Worm (Caenorhabditis elegans) whole organism, L4 larva: ENCODE results near the gene Y4C6B.7.

ENCODE experiments used
- F26F4.8 ChIP-seq: fragments of 200-800 bp; sonication (Bioruptor generic); conservative IDR thresholded peaks from 2 replicates; pipeline ENCODE4 v1.3.6; 2022; ENCODE audit warnings: missing genetic modification characterization, missing compliant biosample characterization
- F37D6.2 ChIP-seq: sonication (generic microtip); optimal IDR thresholded peaks from 2 replicates; lab custom pipeline; 2016; ENCODE audit warnings: mild to moderate bottlenecking, missing genetic modification characterization, missing compliant biosample characterization
- R02D3.7 ChIP-seq: fragments of 150-350 bp; sonication (generic microtip); optimal IDR thresholded peaks from 3 replicates; lab custom pipeline; 2014; ENCODE audit warnings: missing biosample characterization, missing genetic modification characterization
- T26A8.4 ChIP-seq: fragments of 200-800 bp; sonication (Bioruptor generic); IDR thresholded peaks from 2 replicates; pipeline ENCODE4 v1.3.6; 2022; ENCODE audit warnings: missing genetic modification characterization, missing compliant biosample characterization
- ZK337.2 ChIP-seq: fragments of 200-800 bp; sonication (Bioruptor generic); IDR thresholded peaks from 2 replicates; pipeline ENCODE4 v1.3.6; 2022; ENCODE audit warnings: missing genetic modification reagents, missing genetic modification characterization, missing compliant biosample characterization
- ZK546.5 ChIP-seq, 2 experiments: sonication (generic microtip); optimal IDR thresholded peaks; 2 replicates each; lab custom pipeline; 2017; ENCODE audit warnings: missing biosample characterization in 2 of 2, missing genetic modification characterization in 2 of 2
- aha-1 ChIP-seq: fragments of 150-350 bp; peaks from one replicate; lab custom pipeline; 2014; ENCODE audit warnings: missing biosample characterization, missing genetic modification characterization
- ama-1 ChIP-seq: fragments of 150-350 bp; optimal IDR thresholded peaks from 2 replicates; lab custom pipeline; 2014; ENCODE audit warnings: inconsistent platforms, mixed read lengths
- ceh-82 ChIP-seq: sonication (generic microtip); optimal IDR thresholded peaks from 2 replicates; lab custom pipeline; 2017; ENCODE audit warnings: missing biosample characterization, missing genetic modification characterization
- ces-1 ChIP-seq: fragments of 150-350 bp; sonication (generic microtip); optimal IDR thresholded peaks from 4 replicates; lab custom pipeline; 2014; ENCODE audit warnings: missing biosample characterization, missing genetic modification reagents, missing genetic modification characterization
- cey-2 ChIP-seq: sonication (generic microtip); optimal IDR thresholded peaks from 3 replicates; lab custom pipeline; 2017; ENCODE audit warnings: missing genetic modification characterization, mild to moderate bottlenecking, missing compliant biosample characterization, antibody characterized with exemption, borderline replicate concordance; ENCODE audit not compliant: insufficient read depth
- daf-12 ChIP-seq: fragments of 150-350 bp; optimal IDR thresholded peaks from 2 replicates; lab custom pipeline; 2014; ENCODE audit warnings: missing biosample characterization, missing genetic modification reagents, missing genetic modification characterization
- daf-19 ChIP-seq: fragments of 200-800 bp; sonication (Bioruptor generic); conservative IDR thresholded peaks from 2 replicates; pipeline ENCODE4 v1.3.6; 2022; ENCODE audit warnings: missing genetic modification characterization, missing compliant biosample characterization
- daf-8 ChIP-seq: fragments of 200-800 bp; sonication (Bioruptor generic); IDR thresholded peaks from 2 replicates; pipeline ENCODE4 v1.3.6; 2022; ENCODE audit warnings: missing genetic modification characterization, missing compliant biosample characterization
- dmd-8 ChIP-seq: fragments of 200-800 bp; sonication (Bioruptor generic); IDR thresholded peaks from 2 replicates; pipeline ENCODE4 v1.3.6; 2022; ENCODE audit warnings: missing genetic modification characterization, missing compliant biosample characterization
- dpl-1 ChIP-seq: fragments of 150-350 bp; optimal IDR thresholded peaks from 2 replicates; lab custom pipeline; 2014; ENCODE audit warnings: missing biosample characterization, missing genetic modification reagents, missing genetic modification characterization
- hlh-11 ChIP-seq: fragments of 200-800 bp; sonication (Bioruptor generic); optimal IDR thresholded peaks from 2 replicates; lab custom pipeline; 2018; ENCODE audit warnings: mild to moderate bottlenecking, missing genetic modification characterization, missing compliant biosample characterization
- lim-7 ChIP-seq: fragments of 200-800 bp; sonication (Bioruptor generic); IDR thresholded peaks from 2 replicates; pipeline ENCODE4 v1.3.6; 2022; ENCODE audit warnings: missing genetic modification characterization, missing compliant biosample characterization
- lin-1 ChIP-seq: fragments of 200-800 bp; sonication (Bioruptor generic); IDR thresholded peaks from 2 replicates; pipeline ENCODE4 v1.3.6; 2022; ENCODE audit warnings: missing genetic modification reagents, missing genetic modification characterization, missing compliant biosample characterization
- lin-15B ChIP-seq: fragments of 150-350 bp; sonication (generic microtip); optimal IDR thresholded peaks from 3 replicates; lab custom pipeline; 2014; ENCODE audit warnings: missing biosample characterization, missing genetic modification characterization
- lin-39 ChIP-seq: fragments of 150-350 bp; optimal IDR thresholded peaks from 2 replicates; lab custom pipeline; 2014; ENCODE audit warnings: missing biosample characterization, missing genetic modification reagents, missing genetic modification characterization
- lir-3 ChIP-seq: sonication (generic microtip); optimal IDR thresholded peaks from 2 replicates; lab custom pipeline; 2016; ENCODE audit warnings: mild to moderate bottlenecking, missing genetic modification characterization, missing compliant biosample characterization
- madf-5 ChIP-seq, 2 experiments: fragments of 200-800 bp; sonication (Bioruptor generic); IDR thresholded peaks; 2 replicates each; pipeline ENCODE4 v1.3.6; 2022; ENCODE audit warnings: missing compliant biosample characterization in 2 of 2, missing genetic modification characterization in 2 of 2
- madf-9 ChIP-seq: fragments of 200-800 bp; sonication (Bioruptor generic); conservative IDR thresholded peaks from 2 replicates; pipeline ENCODE4 v1.3.6; 2022; ENCODE audit warnings: missing genetic modification reagents, missing genetic modification characterization, missing compliant biosample characterization
- mdt-29 ChIP-seq: fragments of 200-800 bp; sonication (Bioruptor generic); IDR thresholded peaks from 2 replicates; pipeline ENCODE4 v1.3.6; 2022; ENCODE audit warnings: missing genetic modification reagents, missing genetic modification characterization, missing compliant biosample characterization
- mes-2 ChIP-seq: sonication (generic microtip); optimal IDR thresholded peaks from 2 replicates; lab custom pipeline; 2016; ENCODE audit warnings: missing genotype, mild to moderate bottlenecking, missing genetic modification characterization, missing compliant biosample characterization; ENCODE audit not compliant: poor library complexity, severe bottlenecking
- nhr-25 ChIP-seq: sonication (generic microtip); optimal IDR thresholded peaks from 2 replicates; lab custom pipeline; 2017; ENCODE audit warnings: missing genetic modification characterization, mild to moderate bottlenecking, missing compliant biosample characterization, antibody characterized with exemption, moderate library complexity, borderline replicate concordance; ENCODE audit not compliant: insufficient read depth
- nhr-28 ChIP-seq: fragments of 150-350 bp; optimal IDR thresholded peaks from 2 replicates; lab custom pipeline; 2014; ENCODE audit warnings: missing biosample characterization, missing genetic modification characterization
- nhr-41 ChIP-seq: fragments of 200-800 bp; sonication (Bioruptor generic); IDR thresholded peaks from 2 replicates; pipeline ENCODE4 v1.3.6; 2022; ENCODE audit warnings: missing genetic modification reagents, missing genetic modification characterization, missing compliant biosample characterization
- nhr-6 ChIP-seq: fragments of 150-350 bp; optimal IDR thresholded peaks from 2 replicates; lab custom pipeline; 2014; ENCODE audit warnings: missing biosample characterization, missing genetic modification characterization
- nhr-76 ChIP-seq: fragments of 150-350 bp; optimal IDR thresholded peaks from 2 replicates; lab custom pipeline; 2014; ENCODE audit warnings: missing biosample characterization, missing genetic modification characterization
- pha-4 ChIP-seq, 2 experiments: fragments of 150-350 bp in 1 of 2; fragments of 200-800 bp in 1 of 2; sonication (Bioruptor generic) in 1 of 2; IDR thresholded peaks in 1 of 2; optimal IDR thresholded peaks in 1 of 2; 2 replicates each; pipeline versions ENCODE4 v1.3.6 to Lab custom; 2014 to 2022; ENCODE audit warnings: missing genetic modification characterization in 2 of 2, missing genetic modification reagents in 2 of 2, missing biosample characterization in 1 of 2, missing compliant biosample characterization in 1 of 2
- php-3 ChIP-seq: fragments of 200-800 bp; sonication (Bioruptor generic); IDR thresholded peaks from 2 replicates; pipeline ENCODE4 v1.3.6; 2022; ENCODE audit warnings: missing genetic modification reagents, missing genetic modification characterization, missing compliant biosample characterization
- snpc-1.2 ChIP-seq: fragments of 200-800 bp; sonication (Bioruptor generic); IDR thresholded peaks from 2 replicates; pipeline ENCODE4 v1.3.6; 2022; ENCODE audit warnings: missing genetic modification reagents, missing genetic modification characterization, missing compliant biosample characterization
- spr-3 ChIP-seq: fragments of 200-800 bp; sonication (Bioruptor generic); optimal IDR thresholded peaks from 2 replicates; lab custom pipeline; 2018; ENCODE audit warnings: mild to moderate bottlenecking, missing genetic modification characterization, missing compliant biosample characterization
- tra-1 ChIP-seq: fragments of 200-800 bp; sonication (Bioruptor generic); IDR thresholded peaks from 2 replicates; pipeline ENCODE4 v1.3.6; 2022; ENCODE audit warnings: missing genetic modification reagents, missing genetic modification characterization, missing compliant biosample characterization
- unc-130 ChIP-seq: sonication (generic microtip); optimal IDR thresholded peaks from 2 replicates; lab custom pipeline; 2016; ENCODE audit warnings: missing genetic modification reagents, missing genetic modification characterization, missing compliant biosample characterization
- unc-39 ChIP-seq: sonication (generic microtip); optimal IDR thresholded peaks from 2 replicates; lab custom pipeline; 2017; ENCODE audit warnings: missing biosample characterization, missing genetic modification characterization
- unc-62 ChIP-seq, 3 experiments: fragments of 150-350 bp in 1 of 3; sonication (generic microtip); optimal IDR thresholded peaks in 2 of 3; peaks in 1 of 3; 1 replicate in 1 of 3; 2 replicates in 2 of 3; lab custom pipeline; 2014 to 2017; ENCODE audit warnings: missing biosample characterization in 3 of 3, missing genetic modification characterization in 3 of 3, missing genetic modification reagents in 3 of 3, missing genotype in 1 of 3
- zfp-2 ChIP-seq: sonication (generic microtip); optimal IDR thresholded peaks from 2 replicates; lab custom pipeline; 2016; ENCODE audit warnings: mild to moderate bottlenecking, missing genetic modification characterization, missing compliant biosample characterization
- ztf-11 ChIP-seq: fragments of 150-350 bp; optimal IDR thresholded peaks from 2 replicates; lab custom pipeline; 2014; ENCODE audit warnings: missing biosample characterization, missing genetic modification characterization

The Y4C6B.7 gene

DNA sequence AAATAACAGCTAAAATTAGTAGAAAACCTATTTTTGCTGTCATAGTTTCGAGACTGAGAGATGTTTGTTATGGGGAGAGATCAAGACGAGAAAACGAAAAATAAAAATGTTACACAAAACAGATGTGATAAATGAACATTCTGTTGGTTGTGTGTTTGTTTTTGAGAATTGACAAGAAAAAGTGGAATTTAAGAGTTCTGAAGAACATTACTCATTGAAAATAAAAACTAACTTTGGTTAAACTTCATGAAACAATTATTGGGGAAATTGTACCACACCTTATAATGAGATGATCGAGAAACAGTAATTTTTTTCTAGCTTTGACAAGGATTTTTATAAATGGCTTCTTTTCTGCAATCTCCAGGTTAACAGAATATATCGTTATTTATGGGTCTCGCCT, at the start of gene Y4C6B.7:
Y4C6B.7 (minus strand) TSS at position 101 of the 400 bp plus-strand sequence.
- TF ChIP-seq lin-15B (tag; lab: Kevin White, UChicago) (no peak), aha-1 (tag; lab: Kevin White, UChicago) (peak; percentile 46)

DNA sequence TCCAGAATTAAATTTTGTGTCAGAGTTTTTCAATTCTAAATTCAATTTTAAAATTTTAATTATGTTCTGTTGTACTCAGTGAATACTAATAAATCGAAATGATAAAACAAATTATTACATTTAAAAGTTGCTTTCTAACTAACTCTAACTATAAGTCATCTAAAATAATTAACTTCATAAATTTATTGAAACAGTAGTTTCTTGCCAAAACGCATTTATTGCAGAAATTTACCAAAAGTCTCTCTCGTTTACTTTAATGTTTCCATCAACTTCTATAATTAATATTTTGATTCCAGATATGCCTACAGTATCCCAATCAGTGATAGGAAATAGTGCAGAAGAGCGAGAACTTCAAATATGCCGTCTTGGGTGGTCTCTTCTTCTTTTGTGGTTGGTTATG, 47.3 kb upstream of the Y4C6B.7 start, which contains the start of gene ZK616.1:
ZK616.1 (plus strand) TSS at position 301 of the 400 bp plus-strand sequence.
- no peak for TF ChIP-seq pha-4 (GFP tag; IDR thresholded peaks at IDR 0.05; lab: Robert Waterston, UW)
- TF ChIP-seq pha-4 (tag; optimal IDR thresholded peaks at IDR 0.05; lab: Kevin White, UChicago): no peak
- TF ChIP-seq cey-2 (tag; lab: Kevin White, UChicago): no peak
- no peak for TF ChIP-seq lim-7 (GFP tag; lab: Robert Waterston, UW)
- peak in 1 of 2 experiments; percentile 16 for TF ChIP-seq unc-62 (GFP tag; optimal IDR thresholded peaks at IDR 0.05 in 1 of 2; lab: Kevin White, UChicago)
- TF ChIP-seq unc-62 (tag; optimal IDR thresholded peaks at IDR 0.05; lab: Kevin White, UChicago): no peak

DNA sequence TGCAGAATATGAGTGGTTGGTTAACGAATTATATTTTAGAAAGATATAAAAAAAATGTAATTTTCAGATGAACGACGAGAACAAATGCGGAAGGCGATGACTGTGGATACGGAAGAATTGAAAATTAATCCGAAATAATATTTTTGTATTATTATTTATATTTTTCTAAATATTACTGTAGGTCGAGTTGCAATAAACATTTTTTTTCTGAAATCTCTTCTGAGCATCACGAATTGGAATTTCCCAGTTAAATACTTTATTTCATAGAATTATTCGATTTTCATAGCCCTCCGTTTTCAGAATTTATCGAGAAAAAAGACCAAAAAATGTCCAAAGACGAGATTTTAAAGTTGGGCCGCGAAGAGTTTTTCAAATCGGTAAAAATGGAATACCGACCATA, 44.3 kb upstream of the Y4C6B.7 start, which contains the start of gene ZK616.2:
ZK616.2 (plus strand) TSS at position 301 of the 400 bp plus-strand sequence.
- TF ChIP-seq ztf-11 (tag; lab: Kevin White, UChicago): no peak
- no peak for TF ChIP-seq snpc-1.2 (GFP tag; lab: Robert Waterston, UW)
- no peak for TF ChIP-seq dmd-8 (GFP tag; lab: Robert Waterston, UW)
- TF ChIP-seq unc-62 (GFP tag; optimal IDR thresholded peaks at IDR 0.05 in 1 of 2; lab: Kevin White, UChicago): no peak
- no peak for TF ChIP-seq unc-62 (tag; optimal IDR thresholded peaks at IDR 0.05; lab: Kevin White, UChicago)
- TF ChIP-seq nhr-25 (tag; lab: Kevin White, UChicago): no peak

DNA sequence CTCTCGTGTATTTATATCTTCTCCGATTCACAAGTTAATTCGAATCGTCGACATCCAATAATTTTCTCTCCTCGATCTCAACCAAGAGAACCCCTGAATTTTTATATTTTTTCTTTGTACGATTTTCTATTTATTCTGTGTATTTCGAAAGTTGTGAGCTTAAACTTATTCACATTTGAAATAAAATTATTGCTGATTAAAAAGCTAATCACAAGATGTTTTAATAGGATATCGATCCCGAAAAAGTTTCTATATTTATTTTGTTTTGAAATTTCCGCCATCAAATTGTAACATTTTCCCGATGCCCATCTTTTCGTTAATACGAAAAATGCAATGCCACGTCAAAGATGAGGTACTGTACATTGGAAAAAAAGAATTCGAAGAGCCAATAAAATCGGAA, 43.5 kb upstream of the Y4C6B.7 start, which contains the start of gene ZK616.3:
ZK616.3 (plus strand) TSS at position 301 of the 400 bp plus-strand sequence.
- TF ChIP-seq T26A8.4 (GFP tag; lab: Robert Waterston, UW): no peak
- TF ChIP-seq mes-2: no peak
- TF ChIP-seq dpl-1 (GFP tag; lab: Kevin White, UChicago): no peak
- no peak for TF ChIP-seq spr-3
- TF ChIP-seq madf-9 (GFP tag; lab: Robert Waterston, UW): no peak
- no peak for TF ChIP-seq lin-1 (GFP tag; lab: Robert Waterston, UW)
- no peak for TF ChIP-seq php-3 (GFP tag; lab: Robert Waterston, UW)
- TF ChIP-seq ztf-11 (tag; lab: Kevin White, UChicago): no peak
- TF ChIP-seq ceh-82 (tag; lab: Kevin White, UChicago): no peak
- no peak for TF ChIP-seq nhr-76
- TF ChIP-seq lin-39 (tag; lab: Kevin White, UChicago): no peak
- no peak for TF ChIP-seq nhr-41 (GFP tag; lab: Robert Waterston, UW)
- TF ChIP-seq ama-1: no peak
- no peak for TF ChIP-seq lim-7 (GFP tag; lab: Robert Waterston, UW)
- TF ChIP-seq R02D3.7 (tag; lab: Kevin White, UChicago): no peak
- no peak for TF ChIP-seq zfp-2 (tag; lab: Kevin White, UChicago)
- TF ChIP-seq unc-130 (GFP tag; lab: Kevin White, UChicago): no peak
- TF ChIP-seq snpc-1.2 (GFP tag; lab: Robert Waterston, UW): no peak

DNA sequence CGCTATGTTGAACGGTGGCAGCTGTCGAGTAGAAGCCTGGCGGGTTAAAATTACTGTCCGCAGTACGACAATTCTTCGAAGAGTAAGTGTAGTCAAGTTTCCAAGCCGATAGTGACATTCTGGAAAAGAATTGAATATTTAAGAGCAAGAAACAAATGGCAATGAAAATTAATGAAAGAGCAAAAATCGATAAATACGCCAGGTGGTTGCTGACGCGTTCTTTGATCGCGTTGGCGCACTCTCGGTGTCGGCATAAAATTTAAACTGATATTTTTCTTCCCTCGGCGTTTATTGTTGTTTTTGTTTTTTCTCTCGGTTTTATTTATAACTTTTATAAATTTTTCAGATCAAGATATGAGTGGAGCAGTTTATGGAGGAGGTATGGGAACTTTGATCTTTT, 41.4 kb upstream of the Y4C6B.7 start, which contains the start of the genes perm-3 and swsn-6:
perm-3 (minus strand) TSS at position 118 of the 400 bp plus-strand sequence.
swsn-6 (plus strand) TSS at position 347 of the 400 bp plus-strand sequence.
- TF ChIP-seq unc-130 (GFP tag; lab: Kevin White, UChicago): no peak
- TF ChIP-seq madf-5 (GFP tag; IDR thresholded peaks at IDR 0.05; lab: Robert Waterston, UW): no peak
- no peak for TF ChIP-seq ztf-11 (tag; lab: Kevin White, UChicago)
- peak; percentile 37 for TF ChIP-seq nhr-6 (tag; lab: Kevin White, UChicago)
- TF ChIP-seq ZK337.2 (GFP tag; lab: Robert Waterston, UW): no peak
- TF ChIP-seq ama-1: no peak
- no peak for TF ChIP-seq daf-19 (GFP tag; lab: Robert Waterston, UW)
- no peak for TF ChIP-seq daf-8
- no peak for TF ChIP-seq ces-1 (GFP tag; lab: Kevin White, UChicago)
- no peak for TF ChIP-seq ZK546.5 (tag; optimal IDR thresholded peaks at IDR 0.05; lab: Kevin White, UChicago)
- no peak for TF ChIP-seq F26F4.8 (GFP tag; lab: Robert Waterston, UW)
- peak; percentile 70 for TF ChIP-seq F37D6.2 (tag; lab: Kevin White, UChicago)
- TF ChIP-seq hlh-11: peak; percentile 63
- no peak for TF ChIP-seq tra-1 (GFP tag; lab: Robert Waterston, UW)
- TF ChIP-seq lir-3: no peak
- no peak for TF ChIP-seq mdt-29 (GFP tag; lab: Robert Waterston, UW)
- TF ChIP-seq daf-12 (tag; lab: Kevin White, UChicago): no peak
- no peak for TF ChIP-seq unc-39 (tag; lab: Kevin White, UChicago)
- TF ChIP-seq aha-1 (tag; lab: Kevin White, UChicago): peak; percentile 32
- no peak for TF ChIP-seq ceh-82 (tag; lab: Kevin White, UChicago)
- peak; percentile 28 for TF ChIP-seq nhr-28 (tag; lab: Kevin White, UChicago)
- TF ChIP-seq mes-2: peak; percentile 90
